Worm (Caenorhabditis elegans): Measurements from ENCODE around the gene Y39B6A.43.

Y39B6A.43 gene

ce11 chrV:18930748-18931147 is 36.9 kb downstream of the Y39B6A.43 start:
- TF ChIP-seq dmd-6 (GFP tag; IDR thresholded peaks at IDR 0.05), result no peak
- peak; percentile 42 for TF ChIP-seq hlh-30 (tag; optimal IDR thresholded peaks at IDR 0.05; ENCODE audit: insufficient read depth)
- no peak for TF ChIP-seq ceh-62 (tag; optimal IDR thresholded peaks at IDR 0.05)
- TF ChIP-seq rbr-2 (tag; optimal IDR thresholded peaks at IDR 0.05), result no peak
- TF ChIP-seq nhr-102 (tag; optimal IDR thresholded peaks at IDR 0.05), result no peak
- no peak for TF ChIP-seq F10B5.3 (tag; optimal IDR thresholded peaks at IDR 0.05)
- peak; percentile 86 for TF ChIP-seq nhr-28 (tag; optimal IDR thresholded peaks at IDR 0.05)
- no peak for TF ChIP-seq F49E8.2 (tag; optimal IDR thresholded peaks at IDR 0.05; ENCODE audit: borderline replicate concordance)
- TF ChIP-seq F37D6.2 (tag; optimal IDR thresholded peaks at IDR 0.05), result no peak
- peak; percentile 62 for TF ChIP-seq aha-1 (tag)
- TF ChIP-seq unc-39 (tag; optimal IDR thresholded peaks at IDR 0.05), result no peak
- no peak for TF ChIP-seq ZK337.2 (GFP tag; IDR thresholded peaks at IDR 0.05)

- TF ChIP-seq ZK546.5 (tag; optimal IDR thresholded peaks at IDR 0.05), result no peak
- no peak for TF ChIP-seq spr-1 (tag; optimal IDR thresholded peaks at IDR 0.05)
- peak; percentile 7 for TF ChIP-seq ceh-28 (tag; optimal IDR thresholded peaks at IDR 0.05)
- TF ChIP-seq sdz-12 (GFP tag; optimal IDR thresholded peaks at IDR 0.05), result no peak
- no peak for TF ChIP-seq lin-29 (GFP tag; IDR thresholded peaks at IDR 0.05)
- no peak for TF ChIP-seq nhr-41 (GFP tag; IDR thresholded peaks at IDR 0.05)
- no peak for TF ChIP-seq unc-62 (GFP tag; optimal IDR thresholded peaks at IDR 0.05 in 1 of 2)
- TF ChIP-seq unc-62 (tag; optimal IDR thresholded peaks at IDR 0.05), result no peak
Observed at ce11 chrV:18917396-18917795, 50.2 kb downstream of the Y39B6A.43 start.

ce11 chrV:18913120-18913519 is 54.5 kb downstream of the Y39B6A.43 start:
- TF ChIP-seq vab-7 (GFP tag; IDR thresholded peaks at IDR 0.05) (0 out of 2 replicates have a peak, but pooled peaks have one; percentile 33), saeg-2 (GFP tag; IDR thresholded peaks at IDR 0.05) (no peak), mxl-2 (GFP tag; conservative IDR thresholded peaks at IDR 0.05) (no peak), dmd-9 (GFP tag; IDR thresholded peaks at IDR 0.05) (0 out of 2 replicates have a peak, but pooled peaks have one; percentile 45), F26F4.8 (GFP tag; conservative IDR thresholded peaks at IDR 0.05) (0 out of 2 replicates have a peak, but pooled peaks have one; percentile 52), aha-1 (tag) (no peak), set-16 (GFP tag; IDR thresholded peaks at IDR 0.05) (peak; percentile 61)

DNA sequence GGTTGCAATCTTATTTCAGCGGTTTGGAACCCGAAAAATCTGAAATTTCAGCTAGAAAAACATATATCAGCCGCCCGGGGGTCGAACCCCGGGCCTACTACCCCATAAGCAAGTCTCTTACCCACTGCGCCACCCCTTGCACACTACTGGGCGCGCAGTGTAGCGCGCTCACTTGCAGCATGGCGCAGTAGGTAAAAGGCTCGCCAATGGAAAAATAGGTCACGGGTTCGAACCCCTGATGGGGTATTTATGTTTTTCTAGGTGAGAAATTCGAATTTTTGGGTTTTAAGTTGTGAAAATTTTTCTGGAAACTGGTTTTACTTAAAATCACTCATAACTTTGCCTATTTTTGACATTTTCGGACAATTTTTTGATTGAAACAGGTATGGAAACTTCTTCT is 55.1 kb downstream of the Y39B6A.43 start:
- TF ChIP-seq madf-5 (GFP tag; IDR thresholded peaks at IDR 0.05), result no peak
- 0 out of 2 replicates have a peak, but pooled peaks have one; percentile 54 for TF ChIP-seq F26F4.8 (GFP tag; conservative IDR thresholded peaks at IDR 0.05)
- TF ChIP-seq F49E8.2 (tag; optimal IDR thresholded peaks at IDR 0.05; ENCODE audit: borderline replicate concordance), result no peak
- TF ChIP-seq set-16 (GFP tag; IDR thresholded peaks at IDR 0.05), result 0 out of 2 replicates have a peak, but pooled peaks have one; percentile 13
- peak in 1 of 2 experiments; percentile 73 for TF ChIP-seq unc-62 (GFP tag; optimal IDR thresholded peaks at IDR 0.05 in 1 of 2)
- no peak for TF ChIP-seq unc-62 (tag; optimal IDR thresholded peaks at IDR 0.05)
- no peak for TF ChIP-seq zfp-2 (tag; optimal IDR thresholded peaks at IDR 0.05)
- no peak for TF ChIP-seq saeg-2 (GFP tag; IDR thresholded peaks at IDR 0.05)
- no peak for TF ChIP-seq nhr-42 (GFP tag; IDR thresholded peaks at IDR 0.05)
- TF ChIP-seq Y75B8A.6 (GFP tag; IDR thresholded peaks at IDR 0.05), result no peak
- no peak for TF ChIP-seq snpc-1.2 (GFP tag; IDR thresholded peaks at IDR 0.05)
- TF ChIP-seq F10B5.3 (tag; optimal IDR thresholded peaks at IDR 0.05), result no peak
- TF ChIP-seq nhr-11 (tag; optimal IDR thresholded peaks at IDR 0.05), result no peak
- TF ChIP-seq dpl-1 (GFP tag; optimal IDR thresholded peaks at IDR 0.05), result no peak

DNA sequence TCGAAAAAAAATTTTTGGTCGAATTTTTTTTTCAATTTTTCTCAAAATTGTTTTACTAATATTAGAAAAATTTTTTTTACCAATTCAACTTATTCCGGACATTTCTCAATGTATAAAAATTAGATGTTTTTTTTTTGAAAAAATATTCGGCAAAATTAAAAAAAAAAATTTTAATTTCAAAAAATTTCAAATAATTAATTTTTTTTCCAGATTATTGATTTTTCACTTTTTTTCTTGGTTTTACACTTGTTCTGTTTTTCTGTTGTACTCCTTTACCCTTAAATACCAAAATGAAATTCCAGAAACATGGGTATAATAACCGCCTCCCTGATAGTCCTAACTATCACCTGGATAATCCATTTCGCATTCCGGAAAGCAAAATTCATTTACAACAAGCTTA is 55.9 kb downstream of the Y39B6A.43 start, which contains the start of gene cyp-42A1:
TSS of gene cyp-42A1 (plus strand) at position 301 of the 400 bp plus-strand sequence.
- TF ChIP-seq duxl-1 (tag; optimal IDR thresholded peaks at IDR 0.05; ENCODE audit: poor library complexity) (no peak), attf-4 (tag; optimal IDR thresholded peaks at IDR 0.05) (no peak), snpc-1.2 (GFP tag; IDR thresholded peaks at IDR 0.05) (no peak), Y48G9A.11 (GFP tag; IDR thresholded peaks at IDR 0.05) (no peak), hlh-30 (tag; optimal IDR thresholded peaks at IDR 0.05; ENCODE audit: insufficient read depth) (no peak), hmg-1.1 (GFP tag; IDR thresholded peaks at IDR 0.05) (no peak), nhr-48 (tag; optimal IDR thresholded peaks at IDR 0.05) (no peak), hlh-11 (tag; optimal IDR thresholded peaks at IDR 0.05) (no peak), cey-2 (tag; optimal IDR thresholded peaks at IDR 0.05; ENCODE audit: borderline replicate concordance, insufficient read depth) (no peak), daf-8 (GFP tag; IDR thresholded peaks at IDR 0.05) (no peak), dve-1 (tag; optimal IDR thresholded peaks at IDR 0.05; ENCODE audit: insufficient read depth) (no peak), ceh-20 (GFP tag; IDR thresholded peaks at IDR 0.05) (no peak), mep-1 (tag; optimal IDR thresholded peaks at IDR 0.05) (no peak), spr-1 (tag; optimal IDR thresholded peaks at IDR 0.05) (no peak), pqm-1 (tag; optimal IDR thresholded peaks at IDR 0.05) (no peak), mxl-2 (GFP tag; conservative IDR thresholded peaks at IDR 0.05) (no peak)

Measured in whole organism, L4 larva.